Fruit fly (Drosophila melanogaster) whole organism: Measurements from ENCODE around the gene Crk.

Experiments
- CG8478 ChIP-seq: fragments of >200 bp; optimal IDR thresholded peaks from 2 replicates; lab custom pipeline; 2018; ENCODE audit warnings: inconsistent platforms
- pan ChIP-seq: fragments of >200 bp; optimal IDR thresholded peaks from 2 replicates; lab custom pipeline; 2017
- usp ChIP-seq: fragments of >200 bp; optimal IDR thresholded peaks from 2 replicates; lab custom pipeline; 2017; ENCODE audit warnings: missing biosample characterization, missing genetic modification characterization, mixed read lengths

- TF ChIP-seq pan (lab: Kevin White, UChicago): no peak
- no peak for TF ChIP-seq CG8478 (lab: Kevin White, UChicago)
- TF ChIP-seq usp (GFP tag; lab: Kevin White, UChicago): no peak
Measured at dm6 chr4:183681-184080, 26.3 kb upstream of the Crk start.
